Fruit fly (Drosophila melanogaster) whole organism, embryonic: ENCODE measurements around the gene Usp14.

Experiments
- Atf-2 ChIP-seq: fragments of 200-800 bp; sonication (Bioruptor generic); optimal IDR thresholded peaks from 2 replicates; lab custom pipeline; 2016; ENCODE audit warnings: missing biosample characterization, missing genetic modification characterization
- Awh ChIP-seq: fragments of 200-800 bp; sonication (Bioruptor generic); IDR thresholded peaks from 2 replicates; pipeline ENCODE4, ENCODE4 v1.3.6; 2022; ENCODE audit warnings: missing biosample characterization, missing genetic modification characterization
- Bdp1 ChIP-seq: fragments of 200-800 bp; sonication (Bioruptor generic); optimal IDR thresholded peaks from 3 replicates; lab custom pipeline; 2016; ENCODE audit warnings: missing biosample characterization, missing genetic modification characterization
- CG1024 ChIP-seq: fragments of 200-800 bp; sonication (Bioruptor generic); IDR thresholded peaks from 2 replicates; pipeline ENCODE4 v1.3.6; 2022; ENCODE audit warnings: missing biosample characterization, missing genetic modification characterization
- CG10274 ChIP-seq: fragments of 200-800 bp; sonication (Bioruptor generic); optimal IDR thresholded peaks from 3 replicates; lab custom pipeline; 2017; ENCODE audit warnings: missing biosample characterization, mild to moderate bottlenecking, missing genetic modification characterization
- CG12942 ChIP-seq: fragments of 200-800 bp; sonication (Bioruptor generic); optimal IDR thresholded peaks from 3 replicates; lab custom pipeline; 2016; ENCODE audit warnings: missing biosample characterization, missing genetic modification characterization
- CG13624 ChIP-seq: fragments of 200-800 bp; sonication (Bioruptor generic); optimal IDR thresholded peaks from 2 replicates; lab custom pipeline; 2016; ENCODE audit warnings: missing biosample characterization, missing genetic modification characterization
- CG15696 ChIP-seq: fragments of 200-800 bp; sonication (Bioruptor generic); optimal IDR thresholded peaks from 2 replicates; lab custom pipeline; 2019; ENCODE audit warnings: missing biosample characterization, mild to moderate bottlenecking, missing genetic modification characterization, moderate library complexity
- CG1603 ChIP-seq: fragments of 200-800 bp; sonication (Bioruptor generic); optimal IDR thresholded peaks from 2 replicates; lab custom pipeline; 2019; ENCODE audit warnings: missing biosample characterization, mild to moderate bottlenecking, missing genetic modification characterization, moderate library complexity
- CG17361 ChIP-seq: fragments of 200-800 bp; sonication (Bioruptor generic); IDR thresholded peaks from 3 replicates; pipeline ENCODE4 v1.3.6; 2022; ENCODE audit warnings: missing biosample characterization, missing genetic modification characterization
- CG17568 ChIP-seq: fragments of 200-800 bp; sonication (Bioruptor generic); optimal IDR thresholded peaks from 2 replicates; lab custom pipeline; 2018; ENCODE audit warnings: missing biosample characterization, mild to moderate bottlenecking, missing genetic modification characterization, moderate library complexity
- CG18262 ChIP-seq: fragments of 200-800 bp; optimal IDR thresholded peaks from 3 replicates; lab custom pipeline; 2019; ENCODE audit warnings: missing biosample characterization, mild to moderate bottlenecking, missing genetic modification characterization, moderate library complexity
- CG18476 ChIP-seq: fragments of 200-800 bp; sonication (Bioruptor generic); optimal IDR thresholded peaks from 2 replicates; lab custom pipeline; 2016; ENCODE audit warnings: missing biosample characterization, mild to moderate bottlenecking, missing genetic modification characterization
- CG30020 ChIP-seq: fragments of 200-800 bp; optimal IDR thresholded peaks from 2 replicates; lab custom pipeline; 2019; ENCODE audit warnings: missing biosample characterization, mild to moderate bottlenecking, missing genetic modification characterization, moderate library complexity
- CG32767 ChIP-seq: fragments of 200-800 bp; sonication (Bioruptor generic); IDR thresholded peaks from 2 replicates; pipeline ENCODE4 v1.3.6; 2022; ENCODE audit warnings: missing biosample characterization, missing genetic modification characterization
- CG34422 ChIP-seq: fragments of 200-800 bp; sonication (Bioruptor generic); IDR thresholded peaks from 3 replicates; pipeline ENCODE4 v1.3.6; 2022; ENCODE audit warnings: missing biosample characterization, missing genetic modification characterization
- CG4617 ChIP-seq: fragments of 200-800 bp; sonication (Bioruptor generic); optimal IDR thresholded peaks from 3 replicates; lab custom pipeline; 2016; ENCODE audit warnings: missing biosample characterization, missing genetic modification characterization, borderline replicate concordance
- CG4854 ChIP-seq: fragments of 200-800 bp; sonication (Bioruptor generic); optimal IDR thresholded peaks from 2 replicates; lab custom pipeline; 2016; ENCODE audit warnings: missing biosample characterization, missing genetic modification characterization, inconsistent platforms
- CG5180 ChIP-seq: fragments of 200-800 bp; sonication (Bioruptor generic); optimal IDR thresholded peaks from 3 replicates; lab custom pipeline; 2017; ENCODE audit warnings: missing biosample characterization, missing genetic modification characterization, mild to moderate bottlenecking, moderate library complexity, missing genetic modification reagents
- CG7357 ChIP-seq: fragments of 200-800 bp; sonication (Bioruptor generic); IDR thresholded peaks from 3 replicates; pipeline ENCODE4 v1.3.6; 2022; ENCODE audit warnings: missing biosample characterization, missing genetic modification characterization
- Dp ChIP-seq: fragments of 200-800 bp; sonication (Bioruptor generic); optimal IDR thresholded peaks from 2 replicates; lab custom pipeline; 2018; ENCODE audit warnings: missing biosample characterization, mild to moderate bottlenecking, missing genetic modification characterization, moderate library complexity
- Dref ChIP-seq: fragments of 200-800 bp; sonication (Bioruptor generic); IDR thresholded peaks from 2 replicates; pipeline ENCODE4 v1.3.6; 2022; ENCODE audit warnings: missing biosample characterization, missing genetic modification characterization
- E2f2 ChIP-seq: fragments of 200-800 bp; sonication (Bioruptor generic); IDR thresholded peaks from 2 replicates; pipeline ENCODE4 v1.3.6; 2022; ENCODE audit warnings: missing biosample characterization, missing genetic modification characterization
- Elba2 ChIP-seq: fragments of 200-800 bp; sonication (Bioruptor generic); optimal IDR thresholded peaks from 3 replicates; lab custom pipeline; 2016; ENCODE audit warnings: missing biosample characterization, missing genetic modification characterization
- GATAe ChIP-seq: fragments of 200-800 bp; sonication (Bioruptor generic); conservative IDR thresholded peaks from 2 replicates; pipeline ENCODE4 v1.3.6; 2022; ENCODE audit warnings: missing biosample characterization, missing genetic modification characterization
- Hmx ChIP-seq: fragments of 200-800 bp; sonication (Bioruptor generic); optimal IDR thresholded peaks from 2 replicates; lab custom pipeline; 2016; ENCODE audit warnings: missing biosample characterization, missing genetic modification characterization
- Hr39 ChIP-seq: fragments of >200 bp; optimal IDR thresholded peaks from 2 replicates; lab custom pipeline; 2017
- MESR4 ChIP-seq: fragments of 200-800 bp; sonication (Bioruptor generic); optimal IDR thresholded peaks from 2 replicates; lab custom pipeline; 2018; ENCODE audit warnings: missing biosample characterization, mild to moderate bottlenecking, missing genetic modification characterization, moderate library complexity
- Myb ChIP-seq: fragments of 200-800 bp; sonication (Bioruptor generic); optimal IDR thresholded peaks from 2 replicates; lab custom pipeline; 2016; ENCODE audit warnings: missing biosample characterization, missing genetic modification characterization
- Oli ChIP-seq: fragments of 200-800 bp; sonication (Bioruptor generic); optimal IDR thresholded peaks from 2 replicates; lab custom pipeline; 2018; ENCODE audit warnings: missing biosample characterization, mild to moderate bottlenecking, missing genetic modification characterization, moderate library complexity
- Pdp1 ChIP-seq, 2 experiments: fragments of 200-800 bp; sonication (Bioruptor generic); optimal IDR thresholded peaks; 3 replicates each; lab custom pipeline; 2016; ENCODE audit warnings: missing biosample characterization in 2 of 2, missing genetic modification characterization in 2 of 2, mild to moderate bottlenecking in 1 of 2, moderate library complexity in 1 of 2
- Stat92E ChIP-seq, 3 experiments: fragments of >200 bp in 2 of 3; fragments of 200-800 bp in 1 of 3; sonication (Bioruptor generic) in 1 of 3; optimal IDR thresholded peaks; 2 replicates each; lab custom pipeline; 2017 to 2019; ENCODE audit warnings: missing biosample characterization in 3 of 3, missing genetic modification characterization in 3 of 3, mild to moderate bottlenecking in 1 of 3, moderate library complexity in 1 of 3
- YL-1 ChIP-seq: fragments of 200-800 bp; sonication (Bioruptor generic); optimal IDR thresholded peaks from 3 replicates; lab custom pipeline; 2017; ENCODE audit warnings: missing biosample characterization, mild to moderate bottlenecking, missing genetic modification characterization
- ara ChIP-seq: fragments of 200-800 bp; sonication (Bioruptor generic); IDR thresholded peaks from 2 replicates; pipeline ENCODE4 v1.3.6; 2022; ENCODE audit warnings: missing biosample characterization, missing genetic modification characterization
- cg ChIP-seq: fragments of 200-800 bp; sonication (Bioruptor generic); optimal IDR thresholded peaks from 3 replicates; lab custom pipeline; 2019; ENCODE audit warnings: missing biosample characterization, mild to moderate bottlenecking, missing genetic modification characterization, moderate library complexity
- chif ChIP-seq, 2 experiments: fragments of 200-800 bp; sonication (Bioruptor generic); optimal IDR thresholded peaks; 3 replicates each; lab custom pipeline; 2016; ENCODE audit warnings: missing biosample characterization in 2 of 2, missing genetic modification characterization in 2 of 2
- corto ChIP-seq: fragments of 200-800 bp; sonication (Bioruptor generic); optimal IDR thresholded peaks from 2 replicates; lab custom pipeline; 2016; ENCODE audit warnings: missing biosample characterization, mild to moderate bottlenecking, missing genetic modification characterization, moderate library complexity
- ewg ChIP-seq: fragments of 200-800 bp; sonication (Bioruptor generic); optimal IDR thresholded peaks from 3 replicates; lab custom pipeline; 2017; ENCODE audit warnings: mild to moderate bottlenecking, missing biosample characterization, missing genetic modification reagents, missing genetic modification characterization
- grau ChIP-seq: fragments of 200-800 bp; optimal IDR thresholded peaks from 3 replicates; lab custom pipeline; 2019; ENCODE audit warnings: missing biosample characterization, mild to moderate bottlenecking, missing genetic modification characterization, moderate library complexity
- gsb-n ChIP-seq: fragments of 200-800 bp; sonication (Bioruptor generic); optimal IDR thresholded peaks from 3 replicates; lab custom pipeline; 2018; ENCODE audit warnings: missing biosample characterization, mild to moderate bottlenecking, missing genetic modification characterization
- hkb ChIP-seq, 2 experiments: fragments of 200-800 bp in 1 of 2; fragments of >200 bp in 1 of 2; sonication (Bioruptor generic) in 1 of 2; IDR thresholded peaks in 1 of 2; optimal IDR thresholded peaks in 1 of 2; 2 replicates each; pipeline versions ENCODE4 v1.3.6 to Lab custom; 2017 to 2022; ENCODE audit warnings: missing biosample characterization in 1 of 2, missing genetic modification characterization in 1 of 2
- lbe ChIP-seq: fragments of 200-800 bp; sonication (Bioruptor generic); optimal IDR thresholded peaks from 2 replicates; lab custom pipeline; 2016; ENCODE audit warnings: missing biosample characterization, mild to moderate bottlenecking, missing genetic modification characterization
- nom ChIP-seq: fragments of 200-800 bp; sonication (Bioruptor generic); optimal IDR thresholded peaks from 2 replicates; lab custom pipeline; 2017; ENCODE audit warnings: missing biosample characterization, missing genetic modification characterization, mild to moderate bottlenecking, moderate library complexity, missing genetic modification reagents
- pfk ChIP-seq: fragments of 200-800 bp; sonication (Bioruptor generic); optimal IDR thresholded peaks from 2 replicates; lab custom pipeline; 2018; ENCODE audit warnings: missing biosample characterization, mild to moderate bottlenecking, missing genetic modification characterization, moderate library complexity
- shn ChIP-seq: fragments of 200-800 bp; sonication (Bioruptor generic); optimal IDR thresholded peaks from 3 replicates; lab custom pipeline; 2016; ENCODE audit warnings: missing biosample characterization, missing genetic modification characterization
- trem ChIP-seq: fragments of 200-800 bp; optimal IDR thresholded peaks from 3 replicates; lab custom pipeline; 2019; ENCODE audit warnings: missing biosample characterization, mild to moderate bottlenecking, missing genetic modification characterization, moderate library complexity

The Usp14 gene

dm6 chr2L:10265129-10265528 is 49.1 kb downstream of the Usp14 start, which contains the start of gene Mob3 (continued):
- TF ChIP-seq Hmx (GFP tag; lab: Kevin White, UChicago) (no peak), Dref (GFP tag; lab: Robert Waterston, UW) (peak; percentile 70)

dm6 chr2L:10263830-10264634 is 50.2 kb downstream of the Usp14 start, which contains the start of gene REPTOR-BP:
TSS of gene REPTOR-BP (plus strand) at chr2L:10264125.
- peak; percentile 41 for TF ChIP-seq Dp (GFP tag; lab: Kevin White, UChicago)
- TF ChIP-seq Myb (GFP tag; lab: Kevin White, UChicago), result no peak
- peak; percentile 76 for TF ChIP-seq YL-1 (GFP tag; lab: Kevin White, UChicago)
- TF ChIP-seq CG30020 (tag; lab: Kevin White, UChicago), result peak; percentile 97
- TF ChIP-seq cg, result peak; percentile 95
- peak; percentile 82 for TF ChIP-seq CG13624
- TF ChIP-seq chif (GFP tag; optimal IDR thresholded peaks at IDR 0.05; lab: Kevin White, UChicago), result no peak
- no peak for TF ChIP-seq grau (tag; lab: Kevin White, UChicago)
- TF ChIP-seq corto, result peak; percentile 76
- peak in 1 of 2 experiments; percentile 18 for TF ChIP-seq Pdp1 (GFP tag; optimal IDR thresholded peaks at IDR 0.05; lab: Kevin White, UChicago)
- TF ChIP-seq Bdp1 (GFP tag; lab: Kevin White, UChicago), result no peak
- TF ChIP-seq CG5180 (GFP tag; lab: Kevin White, UChicago), result no peak
- no peak for TF ChIP-seq CG7357 (GFP tag; lab: Robert Waterston, UW)
- peak; percentile 53; the same call in 1 of the 2 replicates for TF ChIP-seq CG32767 (GFP tag; lab: Robert Waterston, UW)
- TF ChIP-seq CG34422, result no peak; the same call in 2 of the 3 replicates
- TF ChIP-seq CG18262 (tag; lab: Kevin White, UChicago), result peak; percentile 0
- peak; percentile 89 for TF ChIP-seq pfk
- no peak for TF ChIP-seq Hr39 (lab: Kevin White, UChicago)
- peak; percentile 83 for TF ChIP-seq MESR4
- peak; percentile 14 for TF ChIP-seq CG17568 (GFP tag; lab: Kevin White, UChicago)
- no peak for TF ChIP-seq Oli (tag; lab: Kevin White, UChicago)
- no peak for TF ChIP-seq shn
- peak; percentile 58 for TF ChIP-seq E2f2 (GFP tag; lab: Robert Waterston, UW)
- no peak for TF ChIP-seq ara
- TF ChIP-seq CG17361 (GFP tag; lab: Robert Waterston, UW), result peak; percentile 22; the same call in 1 of the 3 replicates
- TF ChIP-seq CG15696 (tag; lab: Kevin White, UChicago), result no peak
- TF ChIP-seq trem (tag; lab: Kevin White, UChicago), result no peak
- no peak for TF ChIP-seq hkb (optimal IDR thresholded peaks at IDR 0.05; lab: Kevin White, UChicago)
- TF ChIP-seq hkb (GFP tag; IDR thresholded peaks at IDR 0.05; lab: Robert Waterston, UW), result no peak
- no peak for TF ChIP-seq Atf-2
- TF ChIP-seq CG18476 (GFP tag; lab: Kevin White, UChicago), result no peak
- TF ChIP-seq gsb-n, result no peak
- no peak for TF ChIP-seq Awh (GFP tag; lab: Robert Waterston, UW)
- peak; percentile 6 for TF ChIP-seq nom (GFP tag; lab: Kevin White, UChicago)
- TF ChIP-seq CG4854 (GFP tag; lab: Kevin White, UChicago), result no peak
- peak; percentile 99 for TF ChIP-seq CG1603
- no peak for TF ChIP-seq CG10274 (GFP tag; lab: Kevin White, UChicago)
- TF ChIP-seq CG4617 (GFP tag; lab: Kevin White, UChicago), result peak; percentile 5
- TF ChIP-seq CG1024 (GFP tag; lab: Robert Waterston, UW), result peak; percentile 28; the same call in 1 of the 2 replicates
- no peak for TF ChIP-seq ewg
- peak; percentile 71 for TF ChIP-seq lbe
- no peak for TF ChIP-seq GATAe
- no peak for TF ChIP-seq CG12942 (GFP tag; lab: Kevin White, UChicago)
- no peak for TF ChIP-seq Stat92E (GFP tag; optimal IDR thresholded peaks at IDR 0.05; lab: Kevin White, UChicago)
- TF ChIP-seq Elba2, result peak; percentile 48
